Worm (Caenorhabditis elegans) whole organism, young adult: ENCODE data around the gene T21B10.3.

ENCODE experiments used
- D2030.7 ChIP-seq: fragments of 200-800 bp; sonication (Bioruptor generic); IDR thresholded peaks from 2 replicates; pipeline ENCODE4 v1.3.6; 2022; ENCODE audit warnings: missing genetic modification reagents, missing genetic modification characterization, missing compliant biosample characterization
- F23B12.7 ChIP-seq: sonication (generic microtip); optimal IDR thresholded peaks from 2 replicates; lab custom pipeline; 2017; ENCODE audit warnings: missing genetic modification characterization, mild to moderate bottlenecking, missing compliant biosample characterization, antibody characterized with exemption, moderate library complexity; ENCODE audit not compliant: insufficient read depth
- F33H1.4 ChIP-seq: fragments of 200-800 bp; sonication (Bioruptor generic); IDR thresholded peaks from 2 replicates; pipeline ENCODE4 v1.3.6; 2022; ENCODE audit warnings: missing genetic modification reagents, missing genetic modification characterization, missing compliant biosample characterization
- T07F8.4 ChIP-seq: sonication (generic microtip); optimal IDR thresholded peaks from 2 replicates; lab custom pipeline; 2016; ENCODE audit warnings: mild to moderate bottlenecking, missing genetic modification characterization, moderate library complexity, missing compliant biosample characterization
- Y53F4B.3 ChIP-seq: fragments of 200-800 bp; sonication (Bioruptor generic); IDR thresholded peaks from 2 replicates; pipeline ENCODE4 v1.3.6; 2022; ENCODE audit warnings: missing genetic modification reagents, missing genetic modification characterization, missing compliant biosample characterization
- Y53G8AR.9 ChIP-seq: fragments of 200-800 bp; sonication (Bioruptor generic); conservative IDR thresholded peaks from 2 replicates; pipeline ENCODE4 v1.3.6; 2022; ENCODE audit warnings: missing genetic modification reagents, missing genetic modification characterization, missing compliant biosample characterization
- Y95B8A.8 ChIP-seq: fragments of 200-800 bp; sonication (Bioruptor generic); IDR thresholded peaks from 2 replicates; pipeline ENCODE4 v1.3.6; 2022; ENCODE audit warnings: missing genetic modification reagents, missing genetic modification characterization, missing compliant biosample characterization
- ama-1 ChIP-seq, 3 experiments: fragments of 150-350 bp in 1 of 3; sonication (generic microtip) in 2 of 3; optimal IDR thresholded peaks; 2 replicates each; lab custom pipeline; 2014 to 2018; ENCODE audit warnings: missing biosample characterization in 2 of 3, missing genetic modification characterization in 2 of 3, missing genetic modification reagents in 2 of 3
- atf-7 ChIP-seq: sonication (generic microtip); optimal IDR thresholded peaks from 2 replicates; lab custom pipeline; 2017; ENCODE audit warnings: mild to moderate bottlenecking, missing genetic modification characterization, missing compliant biosample characterization
- attf-3 ChIP-seq: fragments of 200-800 bp; sonication (Bioruptor generic); conservative IDR thresholded peaks from 2 replicates; pipeline ENCODE4 v1.3.6; 2022; ENCODE audit warnings: missing genetic modification reagents, missing genetic modification characterization, missing compliant biosample characterization
- bed-2 ChIP-seq: fragments of 200-800 bp; sonication (Bioruptor generic); IDR thresholded peaks from 2 replicates; pipeline ENCODE4 v1.3.6; 2022; ENCODE audit warnings: missing genetic modification reagents, missing genetic modification characterization, missing compliant biosample characterization
- ccch-3 ChIP-seq: fragments of 200-800 bp; sonication (Bioruptor generic); optimal IDR thresholded peaks from 2 replicates; lab custom pipeline; 2018; ENCODE audit warnings: mild to moderate bottlenecking, missing genetic modification characterization, missing compliant biosample characterization
- cebp-2 ChIP-seq: fragments of 200-800 bp; sonication (Bioruptor generic); IDR thresholded peaks from 2 replicates; pipeline ENCODE4 v1.3.6; 2022; ENCODE audit warnings: missing genetic modification characterization, missing compliant biosample characterization
- ceh-100 ChIP-seq: fragments of 200-800 bp; sonication (Bioruptor generic); IDR thresholded peaks from 2 replicates; pipeline ENCODE4 v1.3.6; 2022; ENCODE audit warnings: missing genetic modification reagents, missing genetic modification characterization, missing compliant biosample characterization
- ceh-91 ChIP-seq: fragments of 200-800 bp; sonication (Bioruptor generic); IDR thresholded peaks from 2 replicates; pipeline ENCODE4 v1.3.6; 2022; ENCODE audit warnings: missing genetic modification reagents, missing genetic modification characterization, missing compliant biosample characterization
- die-1 ChIP-seq: sonication (generic microtip); optimal IDR thresholded peaks from 2 replicates; lab custom pipeline; 2016; ENCODE audit warnings: missing genotype, mild to moderate bottlenecking, missing genetic modification characterization, missing compliant biosample characterization
- egrh-3 ChIP-seq: fragments of 200-800 bp; sonication (Bioruptor generic); IDR thresholded peaks from 2 replicates; pipeline ENCODE4 v1.3.6; 2022; ENCODE audit warnings: missing genetic modification reagents, missing genetic modification characterization, missing compliant biosample characterization
- ekl-4 ChIP-seq: fragments of 200-800 bp; sonication (Bioruptor generic); IDR thresholded peaks from 2 replicates; pipeline ENCODE4 v1.3.6; 2022; ENCODE audit warnings: missing genetic modification reagents, missing genetic modification characterization, missing compliant biosample characterization
- ets-4 ChIP-seq: fragments of 200-800 bp; sonication (Bioruptor generic); optimal IDR thresholded peaks from 2 replicates; lab custom pipeline; 2018; ENCODE audit warnings: mild to moderate bottlenecking, missing genetic modification characterization, missing compliant biosample characterization
- gei-17 ChIP-seq: fragments of 200-800 bp; sonication (Bioruptor generic); optimal IDR thresholded peaks from 2 replicates; lab custom pipeline; 2018; ENCODE audit warnings: mild to moderate bottlenecking, missing genetic modification characterization, missing compliant biosample characterization
- hlh-12 ChIP-seq: sonication (generic microtip); optimal IDR thresholded peaks from 2 replicates; lab custom pipeline; 2016; ENCODE audit warnings: missing genetic modification characterization, missing compliant biosample characterization
- hmg-1.2 ChIP-seq: fragments of 200-800 bp; sonication (Bioruptor generic); IDR thresholded peaks from 2 replicates; pipeline ENCODE4 v1.3.6; 2022; ENCODE audit warnings: missing genetic modification reagents, missing genetic modification characterization, missing compliant biosample characterization
- hmg-20 ChIP-seq: fragments of 200-800 bp; sonication (Bioruptor generic); IDR thresholded peaks from 2 replicates; pipeline ENCODE4 v1.3.6; 2022; ENCODE audit warnings: missing genetic modification reagents, missing genetic modification characterization, missing compliant biosample characterization
- hrde-1 ChIP-seq: sonication (generic microtip); optimal IDR thresholded peaks from 2 replicates; lab custom pipeline; 2016; ENCODE audit warnings: missing genetic modification characterization, mild to moderate bottlenecking, missing compliant biosample characterization, moderate library complexity, missing genotype, missing genetic modification reagents, borderline replicate concordance
- hsf-1 ChIP-seq: fragments of 200-800 bp; sonication (Bioruptor generic); IDR thresholded peaks from 2 replicates; pipeline ENCODE4 v1.3.6; 2022; ENCODE audit warnings: missing genetic modification reagents, missing genetic modification characterization, missing compliant biosample characterization
- let-526 ChIP-seq: fragments of 200-800 bp; sonication (Bioruptor generic); IDR thresholded peaks from 2 replicates; pipeline ENCODE4 v1.3.6; 2022; ENCODE audit warnings: missing genetic modification reagents, missing genetic modification characterization, missing compliant biosample characterization
- let-607 ChIP-seq, 2 experiments: fragments of 200-800 bp in 1 of 2; sonication (Bioruptor generic) in 1 of 2; sonication (generic microtip) in 1 of 2; optimal IDR thresholded peaks; 2 replicates each; lab custom pipeline; 2016 to 2018; ENCODE audit warnings: mild to moderate bottlenecking in 2 of 2, missing compliant biosample characterization in 2 of 2, missing genetic modification characterization in 2 of 2, moderate library complexity in 2 of 2, missing genotype in 1 of 2
- madf-3 ChIP-seq: fragments of 200-800 bp; sonication (Bioruptor generic); IDR thresholded peaks from 2 replicates; pipeline ENCODE4 v1.3.6; 2022; ENCODE audit warnings: missing genetic modification reagents, missing genetic modification characterization, missing compliant biosample characterization
- mcd-1 ChIP-seq: fragments of 200-800 bp; sonication (Bioruptor generic); IDR thresholded peaks from 2 replicates; pipeline ENCODE4 v1.3.6; 2022; ENCODE audit warnings: missing genetic modification reagents, missing genetic modification characterization, missing compliant biosample characterization
- mel-28 ChIP-seq: sonication (generic microtip); optimal IDR thresholded peaks from 2 replicates; lab custom pipeline; 2016; ENCODE audit warnings: borderline replicate concordance, mild to moderate bottlenecking, missing genetic modification characterization, missing compliant biosample characterization
- mes-4 ChIP-seq: sonication (generic microtip); optimal IDR thresholded peaks from 2 replicates; lab custom pipeline; 2016; ENCODE audit warnings: missing genotype, missing genetic modification characterization, missing compliant biosample characterization
- nfya-2 ChIP-seq: fragments of 200-800 bp; sonication (Bioruptor generic); IDR thresholded peaks from 2 replicates; pipeline ENCODE4 v1.3.6; 2022; ENCODE audit warnings: missing genetic modification reagents, missing genetic modification characterization, missing compliant biosample characterization
- nhr-120 ChIP-seq: fragments of 200-800 bp; sonication (Bioruptor generic); IDR thresholded peaks from 2 replicates; pipeline ENCODE4 v1.3.6; 2022; ENCODE audit warnings: missing genetic modification characterization, missing compliant biosample characterization
- nhr-27 ChIP-seq: fragments of 200-800 bp; sonication (Bioruptor generic); optimal IDR thresholded peaks from 2 replicates; lab custom pipeline; 2018; ENCODE audit warnings: mild to moderate bottlenecking, missing genetic modification characterization, moderate library complexity, missing compliant biosample characterization
- pha-4 ChIP-seq: fragments of 150-350 bp; sonication (generic microtip); optimal IDR thresholded peaks from 2 replicates; lab custom pipeline; 2014; ENCODE audit warnings: missing biosample characterization, missing genetic modification reagents, missing genetic modification characterization
- rcor-1 ChIP-seq: fragments of 200-800 bp; sonication (Bioruptor generic); IDR thresholded peaks from 2 replicates; pipeline ENCODE4 v1.3.6; 2022; ENCODE audit warnings: missing genetic modification reagents, missing genetic modification characterization, missing compliant biosample characterization
- rec-8 ChIP-seq, 2 experiments: sonication (generic microtip); optimal IDR thresholded peaks; 2 replicates each; lab custom pipeline; 2016; ENCODE audit warnings: mild to moderate bottlenecking in 2 of 2, missing genetic modification characterization in 2 of 2, missing genetic modification reagents in 2 of 2, missing genotype in 2 of 2, missing biosample characterization in 1 of 2, missing compliant biosample characterization in 1 of 2, moderate library complexity in 1 of 2
- repo-1 ChIP-seq: sonication (generic microtip); optimal IDR thresholded peaks from 2 replicates; lab custom pipeline; 2017; ENCODE audit warnings: mild to moderate bottlenecking, missing genetic modification characterization, missing compliant biosample characterization
- sdz-38 ChIP-seq: sonication (generic microtip); optimal IDR thresholded peaks from 2 replicates; lab custom pipeline; 2016; ENCODE audit warnings: missing genotype, missing genetic modification characterization, missing compliant biosample characterization
- sptf-2 ChIP-seq: fragments of 200-800 bp; sonication (Bioruptor generic); optimal IDR thresholded peaks from 2 replicates; lab custom pipeline; 2018; ENCODE audit warnings: mild to moderate bottlenecking, missing genetic modification characterization, missing compliant biosample characterization
- tlf-1 ChIP-seq: fragments of 200-800 bp; sonication (Bioruptor generic); optimal IDR thresholded peaks from 2 replicates; lab custom pipeline; 2018; ENCODE audit warnings: mild to moderate bottlenecking, missing genetic modification characterization, missing compliant biosample characterization
- unc-62 ChIP-seq: fragments of 150-350 bp; optimal IDR thresholded peaks from 2 replicates; lab custom pipeline; 2014; ENCODE audit warnings: missing biosample characterization, missing genetic modification reagents, missing genetic modification characterization
- xnd-1 ChIP-seq: sonication (generic microtip); optimal IDR thresholded peaks from 2 replicates; lab custom pipeline; 2016; ENCODE audit warnings: missing genotype, missing genetic modification reagents, missing genetic modification characterization, missing compliant biosample characterization
- ztf-28 ChIP-seq: fragments of 200-800 bp; sonication (Bioruptor generic); IDR thresholded peaks from 2 replicates; pipeline ENCODE4 v1.3.6; 2022; ENCODE audit warnings: missing genetic modification reagents, missing genetic modification characterization, missing compliant biosample characterization
- ztf-3 ChIP-seq: fragments of 200-800 bp; sonication (Bioruptor generic); optimal IDR thresholded peaks from 2 replicates; lab custom pipeline; 2018; ENCODE audit warnings: mild to moderate bottlenecking, missing genetic modification characterization, missing compliant biosample characterization
- ztf-6 ChIP-seq: fragments of 200-800 bp; sonication (Bioruptor generic); IDR thresholded peaks from 2 replicates; pipeline ENCODE4 v1.3.6; 2022; ENCODE audit warnings: missing genetic modification reagents, missing genetic modification characterization, missing compliant biosample characterization

The T21B10.3 gene

DNA sequence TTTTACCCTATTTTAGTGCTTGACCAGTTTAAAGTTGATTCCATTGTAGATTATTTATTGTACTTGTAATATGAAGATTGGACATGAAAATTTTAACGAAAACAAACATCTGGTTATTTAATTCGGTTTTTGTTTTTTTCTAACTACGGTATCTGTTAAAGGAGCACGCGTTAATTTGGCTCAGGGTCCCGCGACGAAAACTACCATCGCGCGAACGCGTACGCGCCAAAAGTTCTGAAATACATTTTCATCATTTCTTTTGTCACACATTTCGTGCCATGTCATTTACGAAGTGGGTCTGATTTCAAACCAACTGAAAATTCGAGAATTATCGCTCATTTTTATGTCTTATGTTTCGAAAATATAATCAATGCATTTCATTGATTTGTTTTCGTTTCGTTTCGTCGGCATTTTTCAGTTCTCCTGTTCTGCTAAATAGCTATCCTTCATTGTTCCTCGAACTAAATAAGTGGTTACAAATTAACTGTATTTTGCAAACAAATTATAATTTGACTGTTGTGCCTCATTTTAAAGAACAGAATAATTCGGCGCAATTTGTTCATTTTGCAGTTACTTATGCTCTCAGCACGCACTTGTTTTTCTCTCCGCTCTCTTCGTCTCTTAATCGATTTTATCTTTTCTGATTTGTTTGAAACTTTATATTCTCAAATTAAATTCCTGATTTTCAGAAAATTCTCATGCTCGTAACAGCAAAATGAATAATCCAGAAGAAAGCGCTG lies at the start of gene T21B10.3:
T21B10.3 (plus strand) TSS at position 690 of the 740 bp plus-strand sequence.
- TF ChIP-seq let-607 (tag; optimal IDR thresholded peaks at IDR 0.05; lab: Kevin White, UChicago) (peak; percentile 25 to 35), repo-1 (tag; lab: Kevin White, UChicago) (peak; percentile 86), egrh-3 (GFP tag; lab: Robert Waterston, UW) (peak; percentile 31; the same call in 1 of the 2 replicates), let-526 (GFP tag; lab: Robert Waterston, UW) (peak; percentile 44; the same call in 1 of the 2 replicates), ccch-3 (GFP tag; lab: Kevin White, UChicago) (no peak), xnd-1 (tag; lab: Kevin White, UChicago) (peak; percentile 98), ceh-100 (GFP tag; lab: Robert Waterston, UW) (peak; percentile 60), ztf-6 (GFP tag; lab: Robert Waterston, UW) (no peak), madf-3 (GFP tag; lab: Robert Waterston, UW) (peak; percentile 93), rec-8 (tag; optimal IDR thresholded peaks at IDR 0.05; lab: Kevin White, UChicago) (no peak), attf-3 (peak; percentile 55), ets-4 (GFP tag; lab: Kevin White, UChicago) (peak; percentile 54), F33H1.4 (peak; percentile 99), mes-4 (tag; lab: Kevin White, UChicago) (no peak), sdz-38 (tag; lab: Kevin White, UChicago) (no peak), mcd-1 (peak; percentile 79), unc-62 (no peak), die-1 (tag; lab: Kevin White, UChicago) (peak; percentile 68), ceh-91 (peak; percentile 97), F23B12.7 (peak; percentile 80), rcor-1 (GFP tag; lab: Robert Waterston, UW) (peak; percentile 94), Y53F4B.3 (GFP tag; lab: Robert Waterston, UW) (peak; percentile 44; the same call in 1 of the 2 replicates), Y95B8A.8 (GFP tag; lab: Robert Waterston, UW) (peak; percentile 96), tlf-1 (peak; percentile 94), hmg-20 (GFP tag; lab: Robert Waterston, UW) (0 out of 2 replicates have a peak, but pooled peaks have one; percentile 31), T07F8.4 (tag; lab: Kevin White, UChicago) (no peak), nfya-2 (GFP tag; lab: Robert Waterston, UW) (peak; percentile 88; the same call in 1 of the 2 replicates), nhr-27 (tag; lab: Kevin White, UChicago) (peak; percentile 28), hmg-1.2 (GFP tag; lab: Robert Waterston, UW) (peak; percentile 75), hrde-1 (tag; lab: Kevin White, UChicago) (peak; percentile 79), ztf-3 (GFP tag; lab: Kevin White, UChicago) (no peak), ztf-28 (GFP tag; lab: Robert Waterston, UW) (peak; percentile 94), atf-7 (peak; percentile 42), ama-1 (optimal IDR thresholded peaks at IDR 0.05; lab: Kevin White, UChicago) (peak; percentile 84), ama-1 (GFP tag; optimal IDR thresholded peaks at IDR 0.05; lab: Kevin White, UChicago) (peak; percentile 55 to 83), bed-2 (GFP tag; lab: Robert Waterston, UW) (peak; percentile 24; the same call in 1 of the 2 replicates), ekl-4 (GFP tag; lab: Robert Waterston, UW) (peak; percentile 86), hsf-1 (GFP tag; lab: Robert Waterston, UW) (peak; percentile 91), pha-4 (tag; lab: Kevin White, UChicago) (no peak), nhr-120 (no peak), mel-28 (tag; lab: Kevin White, UChicago) (no peak), sptf-2 (no peak), cebp-2 (GFP tag; lab: Robert Waterston, UW) (no peak), hlh-12 (tag; lab: Kevin White, UChicago) (no peak), D2030.7 (peak; percentile 97), gei-17 (GFP tag; lab: Kevin White, UChicago) (peak; percentile 31), Y53G8AR.9 (GFP tag; lab: Robert Waterston, UW) (peak; percentile 96)
